Fruit fly (Drosophila melanogaster) whole organism, embryonic: ENCODE measurements around the gene ZnT86D.
A peak's percentile ranks its signal among the peaks of the same experiment; 100 is the strongest.

ENCODE experiments used
- Ada2b ChIP-seq: fragments of 200-800 bp; sonication (Bioruptor generic); IDR thresholded peaks from 2 replicates; pipeline ENCODE4 v1.3.6; 2022; ENCODE audit warnings: missing biosample characterization, missing genetic modification characterization
- Bdp1 ChIP-seq: fragments of 200-800 bp; sonication (Bioruptor generic); optimal IDR thresholded peaks from 3 replicates; lab custom pipeline; 2016; ENCODE audit warnings: missing biosample characterization, missing genetic modification characterization
- Bgb ChIP-seq: fragments of 200-800 bp; sonication (Bioruptor generic); IDR thresholded peaks from 2 replicates; pipeline ENCODE4 v1.3.6; 2022; ENCODE audit warnings: missing biosample characterization, missing genetic modification characterization; ENCODE audit not compliant: partially characterized antibody
- BtbVII ChIP-seq: fragments of 200-800 bp; sonication (Bioruptor generic); optimal IDR thresholded peaks from 3 replicates; lab custom pipeline; 2017; ENCODE audit warnings: missing biosample characterization, mild to moderate bottlenecking, missing genetic modification characterization
- CG10267 ChIP-seq: fragments of 200-800 bp; sonication (Bioruptor generic); optimal IDR thresholded peaks from 2 replicates; lab custom pipeline; 2018; ENCODE audit warnings: missing biosample characterization, mild to moderate bottlenecking, missing genetic modification characterization, moderate library complexity
- CG10979 ChIP-seq: fragments of 200-800 bp; sonication (Bioruptor generic); optimal IDR thresholded peaks from 2 replicates; lab custom pipeline; 2018; ENCODE audit warnings: missing biosample characterization, mild to moderate bottlenecking, missing genetic modification characterization, moderate library complexity
- CG1233 ChIP-seq: fragments of 200-800 bp; sonication (Bioruptor generic); optimal IDR thresholded peaks from 4 replicates; lab custom pipeline; 2018; ENCODE audit warnings: missing biosample characterization, mild to moderate bottlenecking, missing genetic modification characterization
- CG13624 ChIP-seq: fragments of 200-800 bp; sonication (Bioruptor generic); optimal IDR thresholded peaks from 2 replicates; lab custom pipeline; 2016; ENCODE audit warnings: missing biosample characterization, missing genetic modification characterization
- CG15073 ChIP-seq: fragments of 200-800 bp; sonication (Bioruptor generic); optimal IDR thresholded peaks from 2 replicates; lab custom pipeline; 2016; ENCODE audit warnings: missing biosample characterization, missing genetic modification characterization
- CG15514 ChIP-seq: fragments of 200-800 bp; sonication (Bioruptor generic); optimal IDR thresholded peaks from 3 replicates; lab custom pipeline; 2017; ENCODE audit warnings: missing biosample characterization, missing genetic modification characterization, mild to moderate bottlenecking, moderate library complexity, missing genetic modification reagents
- CG2120 ChIP-seq: fragments of 200-800 bp; sonication (Bioruptor generic); optimal IDR thresholded peaks from 3 replicates; lab custom pipeline; 2016; ENCODE audit warnings: missing biosample characterization, missing genetic modification characterization
- CG2712 ChIP-seq: fragments of 200-800 bp; optimal IDR thresholded peaks from 3 replicates; lab custom pipeline; 2019; ENCODE audit warnings: missing biosample characterization, mild to moderate bottlenecking, missing genetic modification characterization, moderate library complexity
- CG33213 ChIP-seq: fragments of 200-800 bp; sonication (Bioruptor generic); optimal IDR thresholded peaks from 3 replicates; lab custom pipeline; 2016; ENCODE audit warnings: missing biosample characterization, missing genetic modification characterization
- CG4617 ChIP-seq: fragments of 200-800 bp; sonication (Bioruptor generic); optimal IDR thresholded peaks from 3 replicates; lab custom pipeline; 2016; ENCODE audit warnings: missing biosample characterization, missing genetic modification characterization, borderline replicate concordance
- CG6272 ChIP-seq: fragments of 200-800 bp; sonication (Bioruptor generic); IDR thresholded peaks from 2 replicates; pipeline ENCODE4 v1.3.6; 2022; ENCODE audit warnings: missing biosample characterization, missing genetic modification characterization
- CG6689 ChIP-seq: fragments of 200-800 bp; sonication (Bioruptor generic); IDR thresholded peaks from 2 replicates; pipeline ENCODE4 v1.3.6; 2022; ENCODE audit warnings: missing biosample characterization, missing genetic modification characterization
- CG6813 ChIP-seq: fragments of 200-800 bp; sonication (Bioruptor generic); optimal IDR thresholded peaks from 2 replicates; lab custom pipeline; 2017; ENCODE audit warnings: missing biosample characterization, missing genetic modification characterization, mild to moderate bottlenecking, moderate library complexity, missing genetic modification reagents
- CG7357 ChIP-seq: fragments of 200-800 bp; sonication (Bioruptor generic); IDR thresholded peaks from 3 replicates; pipeline ENCODE4 v1.3.6; 2022; ENCODE audit warnings: missing biosample characterization, missing genetic modification characterization
- D19B ChIP-seq: fragments of 200-800 bp; sonication (Bioruptor generic); optimal IDR thresholded peaks from 2 replicates; lab custom pipeline; 2017; ENCODE audit warnings: missing biosample characterization, mild to moderate bottlenecking, missing genetic modification characterization
- Dek ChIP-seq: fragments of 200-800 bp; sonication (Bioruptor generic); optimal IDR thresholded peaks from 3 replicates; lab custom pipeline; 2019; ENCODE audit warnings: missing biosample characterization, mild to moderate bottlenecking, missing genetic modification characterization, moderate library complexity
- HHEX ChIP-seq: fragments of 200-800 bp; sonication (Bioruptor generic); optimal IDR thresholded peaks from 3 replicates; lab custom pipeline; 2017; ENCODE audit warnings: missing biosample characterization, mild to moderate bottlenecking, missing genetic modification characterization, missing genetic modification reagents
- Hmx ChIP-seq: fragments of 200-800 bp; sonication (Bioruptor generic); optimal IDR thresholded peaks from 2 replicates; lab custom pipeline; 2016; ENCODE audit warnings: missing biosample characterization, missing genetic modification characterization
- Hr78 ChIP-seq, 2 experiments: fragments of 200-800 bp in 1 of 2; fragments of >200 bp in 1 of 2; sonication (Bioruptor generic) in 1 of 2; optimal IDR thresholded peaks; 2 replicates each; lab custom pipeline; 2017 to 2019; ENCODE audit warnings: missing biosample characterization in 2 of 2, missing genetic modification characterization in 2 of 2, mild to moderate bottlenecking in 1 of 2, moderate library complexity in 1 of 2
- Jarid2 ChIP-seq: fragments of 200-800 bp; sonication (Bioruptor generic); optimal IDR thresholded peaks from 3 replicates; lab custom pipeline; 2017; ENCODE audit warnings: mild to moderate bottlenecking, missing biosample characterization, missing genetic modification reagents, missing genetic modification characterization
- Meics ChIP-seq: fragments of 200-800 bp; sonication (Bioruptor generic); optimal IDR thresholded peaks from 2 replicates; lab custom pipeline; 2017; ENCODE audit warnings: missing biosample characterization, mild to moderate bottlenecking, missing genetic modification characterization
- Mrtf ChIP-seq: fragments of 200-800 bp; sonication (Bioruptor generic); IDR thresholded peaks from 3 replicates; pipeline ENCODE4 v1.3.6; 2022; ENCODE audit warnings: missing biosample characterization, missing genetic modification characterization
- Side ChIP-seq: fragments of 200-800 bp; sonication (Bioruptor generic); optimal IDR thresholded peaks from 2 replicates; lab custom pipeline; 2016; ENCODE audit warnings: missing biosample characterization, missing genetic modification characterization
- al ChIP-seq: fragments of 200-800 bp; sonication (Bioruptor generic); IDR thresholded peaks from 2 replicates; pipeline ENCODE4 v1.3.6; 2022; ENCODE audit warnings: missing biosample characterization, missing genetic modification characterization
- bowl ChIP-seq: fragments of 200-800 bp; sonication (Bioruptor generic); IDR thresholded peaks from 2 replicates; pipeline ENCODE4 v1.3.6; 2022; ENCODE audit warnings: missing biosample characterization, missing genetic modification characterization
- crp ChIP-seq, 2 experiments: fragments of 200-800 bp; sonication (Bioruptor generic); optimal IDR thresholded peaks; 2 replicates in 1 of 2; 3 replicates in 1 of 2; lab custom pipeline; 2017; ENCODE audit warnings: missing biosample characterization in 2 of 2, missing genetic modification characterization in 2 of 2, mild to moderate bottlenecking in 1 of 2, moderate library complexity in 1 of 2
- dmrt99B ChIP-seq: fragments of 200-800 bp; sonication (Bioruptor generic); optimal IDR thresholded peaks from 2 replicates; lab custom pipeline; 2018; ENCODE audit warnings: missing biosample characterization, mild to moderate bottlenecking, missing genetic modification characterization, moderate library complexity
- dysf ChIP-seq: fragments of 200-800 bp; sonication (Bioruptor generic); IDR thresholded peaks from 3 replicates; pipeline ENCODE4 v1.3.6; 2022; ENCODE audit warnings: missing biosample characterization, missing genetic modification characterization
- ftz-f1 ChIP-seq: fragments of 200-800 bp; sonication (Bioruptor generic); optimal IDR thresholded peaks from 2 replicates; lab custom pipeline; 2016; ENCODE audit warnings: missing biosample characterization, missing genetic modification characterization
- grau ChIP-seq: fragments of 200-800 bp; optimal IDR thresholded peaks from 3 replicates; lab custom pipeline; 2019; ENCODE audit warnings: missing biosample characterization, mild to moderate bottlenecking, missing genetic modification characterization, moderate library complexity
- gro ChIP-seq: fragments of 200-800 bp; sonication (Bioruptor generic); optimal IDR thresholded peaks from 2 replicates; lab custom pipeline; 2016; ENCODE audit warnings: missing biosample characterization, missing genetic modification characterization
- kay ChIP-seq: fragments of 200-800 bp; sonication (Bioruptor generic); optimal IDR thresholded peaks from 2 replicates; lab custom pipeline; 2016; ENCODE audit warnings: missing biosample characterization, missing genetic modification characterization
- lab ChIP-seq: fragments of 200-800 bp; sonication (Bioruptor generic); optimal IDR thresholded peaks from 3 replicates; lab custom pipeline; 2017; ENCODE audit warnings: missing biosample characterization, missing genetic modification characterization, mild to moderate bottlenecking, moderate library complexity, missing genetic modification reagents
- lbe ChIP-seq: fragments of 200-800 bp; sonication (Bioruptor generic); optimal IDR thresholded peaks from 2 replicates; lab custom pipeline; 2016; ENCODE audit warnings: missing biosample characterization, mild to moderate bottlenecking, missing genetic modification characterization
- mam ChIP-seq: fragments of 200-800 bp; sonication (Bioruptor generic); optimal IDR thresholded peaks from 3 replicates; lab custom pipeline; 2016; ENCODE audit warnings: missing biosample characterization, missing genetic modification characterization
- oc ChIP-seq: fragments of 200-800 bp; sonication (Bioruptor generic); optimal IDR thresholded peaks from 2 replicates; lab custom pipeline; 2018; ENCODE audit warnings: missing biosample characterization, mild to moderate bottlenecking, missing genetic modification characterization, moderate library complexity
- phol ChIP-seq: fragments of 200-800 bp; sonication (Bioruptor generic); optimal IDR thresholded peaks from 3 replicates; lab custom pipeline; 2018; ENCODE audit warnings: missing biosample characterization, mild to moderate bottlenecking, missing genetic modification characterization, moderate library complexity
- row ChIP-seq: fragments of 200-800 bp; sonication (Bioruptor generic); IDR thresholded peaks from 3 replicates; pipeline ENCODE4 v1.3.6; 2022; ENCODE audit warnings: missing biosample characterization, missing genetic modification characterization
- tin ChIP-seq: fragments of 200-800 bp; sonication (Bioruptor generic); optimal IDR thresholded peaks from 3 replicates; lab custom pipeline; 2016; ENCODE audit warnings: missing biosample characterization, missing genetic modification characterization
- tll ChIP-seq, 2 experiments: fragments of 200-800 bp in 1 of 2; fragments of >200 bp in 1 of 2; sonication (Bioruptor generic) in 1 of 2; optimal IDR thresholded peaks; 2 replicates each; lab custom pipeline; 2017 to 2019; ENCODE audit warnings: missing biosample characterization in 2 of 2, missing genetic modification characterization in 2 of 2, mild to moderate bottlenecking in 1 of 2, moderate library complexity in 1 of 2
- trem ChIP-seq: fragments of 200-800 bp; optimal IDR thresholded peaks from 3 replicates; lab custom pipeline; 2019; ENCODE audit warnings: missing biosample characterization, mild to moderate bottlenecking, missing genetic modification characterization, moderate library complexity
- tx ChIP-seq: fragments of 200-800 bp; sonication (Bioruptor generic); optimal IDR thresholded peaks from 2 replicates; lab custom pipeline; 2016; ENCODE audit warnings: missing biosample characterization, missing genetic modification characterization
- unpg ChIP-seq: fragments of 200-800 bp; sonication (Bioruptor generic); optimal IDR thresholded peaks from 3 replicates; lab custom pipeline; 2018; ENCODE audit warnings: missing biosample characterization, mild to moderate bottlenecking, missing genetic modification characterization, moderate library complexity
- usp ChIP-seq: fragments of >200 bp; optimal IDR thresholded peaks from 2 replicates; lab custom pipeline; 2017; ENCODE audit warnings: missing biosample characterization, missing genetic modification characterization
- zen ChIP-seq: fragments of 200-800 bp; sonication (Bioruptor generic); optimal IDR thresholded peaks from 3 replicates; lab custom pipeline; 2018; ENCODE audit warnings: missing biosample characterization, mild to moderate bottlenecking, missing genetic modification characterization, moderate library complexity

Gene ZnT86D

dm6 chr3R:11243057-11243740 lies 28.9 kb upstream of the ZnT86D start (continued):
- TF ChIP-seq Ada2b (GFP tag; lab: Robert Waterston, UW): no peak
- TF ChIP-seq Hmx (GFP tag; lab: Kevin White, UChicago): no peak
- peak; percentile 51 for TF ChIP-seq CG13624
- TF ChIP-seq CG10267 (tag; lab: Kevin White, UChicago): peak; percentile 34
- no peak for TF ChIP-seq CG7357
- peak; percentile 31 for TF ChIP-seq CG2120 (GFP tag; lab: Kevin White, UChicago)
- TF ChIP-seq CG4617 (GFP tag; lab: Kevin White, UChicago): no peak
- peak; percentile 57; the same call in 2 of the 3 replicates for TF ChIP-seq dysf (GFP tag; lab: Robert Waterston, UW)
- no peak for TF ChIP-seq tin (GFP tag; lab: Kevin White, UChicago)
- TF ChIP-seq oc (tag; lab: Kevin White, UChicago): no peak
- peak; percentile 16; the same call in 1 of the 3 replicates for TF ChIP-seq row (GFP tag; lab: Robert Waterston, UW)
- TF ChIP-seq Meics: peak; percentile 64
- 0 out of 2 replicates have a peak, but pooled peaks have one; percentile 20 for TF ChIP-seq al (GFP tag; lab: Robert Waterston, UW)
- no peak for TF ChIP-seq tll (GFP tag; optimal IDR thresholded peaks at IDR 0.05; lab: Kevin White, UChicago)
- TF ChIP-seq CG6689 (GFP tag; lab: Robert Waterston, UW): peak; percentile 44; the same call in 1 of the 2 replicates
- TF ChIP-seq grau (tag; lab: Kevin White, UChicago): peak; percentile 22
- peak; percentile 13 for TF ChIP-seq Side (GFP tag; lab: Kevin White, UChicago)
- peak; percentile 29 for TF ChIP-seq phol (tag; lab: Kevin White, UChicago)
- peak; percentile 49 for TF ChIP-seq CG10979
- no peak for TF ChIP-seq D19B (GFP tag; lab: Kevin White, UChicago)
- peak; percentile 38 for TF ChIP-seq HHEX (GFP tag; lab: Kevin White, UChicago)
- TF ChIP-seq CG15514 (GFP tag; lab: Kevin White, UChicago): peak; percentile 55
- TF ChIP-seq kay (GFP tag; lab: Kevin White, UChicago): peak; percentile 18
- no peak for TF ChIP-seq Mrtf (GFP tag; lab: Robert Waterston, UW)
- TF ChIP-seq mam: peak; percentile 45
- peak; percentile 6 for TF ChIP-seq zen (tag; lab: Kevin White, UChicago)
- TF ChIP-seq tx (GFP tag; lab: Kevin White, UChicago): no peak
- TF ChIP-seq bowl (GFP tag; lab: Robert Waterston, UW): no peak
- TF ChIP-seq Jarid2 (GFP tag; lab: Kevin White, UChicago): no peak
- TF ChIP-seq CG6813 (GFP tag; lab: Kevin White, UChicago): peak; percentile 53
- TF ChIP-seq trem (tag; lab: Kevin White, UChicago): peak; percentile 50
- TF ChIP-seq unpg (GFP tag; lab: Kevin White, UChicago): peak; percentile 56
- no peak for TF ChIP-seq gro (GFP tag; lab: Kevin White, UChicago)
- TF ChIP-seq crp (GFP tag; optimal IDR thresholded peaks at IDR 0.05; lab: Kevin White, UChicago): peak in 1 of 2 experiments; percentile 69
- peak; percentile 84 for TF ChIP-seq BtbVII (GFP tag; lab: Kevin White, UChicago)
- TF ChIP-seq ftz-f1 (GFP tag; lab: Kevin White, UChicago): peak; percentile 17
- TF ChIP-seq usp (GFP tag; lab: Kevin White, UChicago): no peak
- TF ChIP-seq Bdp1 (GFP tag; lab: Kevin White, UChicago): no peak
- TF ChIP-seq Bgb (GFP tag; lab: Robert Waterston, UW): no peak
- TF ChIP-seq CG6272 (GFP tag; lab: Robert Waterston, UW): no peak
- TF ChIP-seq CG15073 (GFP tag; lab: Kevin White, UChicago): no peak
- TF ChIP-seq lab (GFP tag; lab: Kevin White, UChicago): peak; percentile 77
- TF ChIP-seq CG2712 (tag; lab: Kevin White, UChicago): peak; percentile 63
- peak; percentile 49 for TF ChIP-seq CG1233 (GFP tag; lab: Kevin White, UChicago)
- no peak for TF ChIP-seq dmrt99B (tag; lab: Kevin White, UChicago)
- TF ChIP-seq Hr78 (GFP tag; optimal IDR thresholded peaks at IDR 0.05; lab: Kevin White, UChicago): peak in 1 of 2 experiments; percentile 63
- no peak for TF ChIP-seq CG33213 (GFP tag; lab: Kevin White, UChicago)
- peak; percentile 36 for TF ChIP-seq Dek (tag; lab: Kevin White, UChicago)
- TF ChIP-seq lbe (GFP tag; lab: Kevin White, UChicago): peak; percentile 24
